Fruit fly (Drosophila melanogaster): ENCODE measurements around the gene CG2701.

The CG2701 gene

dm6 chrX:2681601-2682000 lies 38.5 kb downstream of the CG2701 start, which contains the start of gene HLH3B (continued):
- TF ChIP-seq Ets97D (GFP tag; optimal IDR thresholded peaks at IDR 0.05) (no peak), Nf-YC (tag; optimal IDR thresholded peaks at IDR 0.05) (peak; percentile 84), zfh2 (GFP tag; optimal IDR thresholded peaks at IDR 0.05) (no peak), gce (GFP tag; IDR thresholded peaks at IDR 0.05) (no peak), chinmo (GFP tag; IDR thresholded peaks at IDR 0.05; ENCODE audit: partially characterized antibody) (no peak), HLH3B (GFP tag; IDR thresholded peaks at IDR 0.05) (no peak), E2f2 (GFP tag; IDR thresholded peaks at IDR 0.05) (no peak), Lpt (GFP tag; optimal IDR thresholded peaks at IDR 0.05) (no peak), chm (GFP tag; IDR thresholded peaks at IDR 0.05) (no peak), CG7357 (GFP tag; IDR thresholded peaks at IDR 0.05) (no peak), CG7928 (GFP tag; optimal IDR thresholded peaks at IDR 0.05) (no peak), mirr (GFP tag; optimal IDR thresholded peaks at IDR 0.05) (no peak), CG6765 (GFP tag; optimal IDR thresholded peaks at IDR 0.05) (no peak), Nf-YB (GFP tag; optimal IDR thresholded peaks at IDR 0.05) (peak; percentile 84), en (GFP tag; optimal IDR thresholded peaks at IDR 0.05) (no peak)

DNA sequence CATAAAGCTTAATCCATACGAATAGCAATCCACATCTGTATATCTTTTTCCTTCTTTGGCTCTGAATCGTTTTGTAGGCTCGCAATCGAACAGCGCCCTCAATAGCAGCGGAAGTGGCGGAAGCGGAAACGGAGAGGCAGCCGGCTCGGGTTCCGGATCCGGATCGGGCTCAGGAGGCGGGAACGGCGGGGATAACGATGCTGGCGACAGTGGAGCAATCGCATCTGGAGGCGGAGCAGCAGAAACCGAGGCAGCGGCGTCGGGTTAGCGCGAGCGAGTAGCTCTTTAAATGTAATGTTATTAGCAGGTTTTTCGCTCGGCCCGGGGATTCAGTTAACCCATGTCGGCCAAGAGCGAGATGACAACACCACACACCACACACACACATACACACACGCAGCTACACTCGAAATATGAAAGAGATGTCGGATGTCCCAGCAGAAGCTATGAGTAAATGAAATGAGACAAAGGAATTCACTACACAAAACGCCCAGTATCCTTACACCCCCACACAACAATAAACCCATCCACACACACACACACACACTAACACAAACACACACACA lies 43.0 kb downstream of the CG2701 start:
- TF ChIP-seq nom (GFP tag; optimal IDR thresholded peaks at IDR 0.05) = peak; percentile 11
- peak; percentile 35 for TF ChIP-seq cg (GFP tag; optimal IDR thresholded peaks at IDR 0.05)
- no peak for TF ChIP-seq jigr1 (GFP tag; IDR thresholded peaks at IDR 0.05)
- peak; percentile 54 for TF ChIP-seq Ets65A (GFP tag)
- peak in 1 of 2 experiments; percentile 51 for TF ChIP-seq Dfd (GFP tag; optimal IDR thresholded peaks at IDR 0.05)
- TF ChIP-seq Ets97D (GFP tag; optimal IDR thresholded peaks at IDR 0.05) = peak; percentile 14
- TF ChIP-seq Lim3 (GFP tag; IDR thresholded peaks at IDR 0.05) = no peak
- TF ChIP-seq Sin3A (optimal IDR thresholded peaks at IDR 0.05) = no peak
- TF ChIP-seq sisA (GFP tag; IDR thresholded peaks at IDR 0.05) = no peak
- TF ChIP-seq sens (GFP tag) = peak; percentile 32
- peak; percentile 79 for TF ChIP-seq Med (GFP tag)
- no peak for TF ChIP-seq CG2202 (tag; optimal IDR thresholded peaks at IDR 0.05)
- TF ChIP-seq Dp (GFP tag; optimal IDR thresholded peaks at IDR 0.05) = no peak
- no peak for TF ChIP-seq ken (GFP tag; IDR thresholded peaks at IDR 0.05)
- TF ChIP-seq Side (GFP tag; optimal IDR thresholded peaks at IDR 0.05) = no peak
- TF ChIP-seq CG43689 (GFP tag; IDR thresholded peaks at IDR 0.05) = no peak

Data from whole organism, embryonic.